Worm (Caenorhabditis elegans) whole organism, L3 larva: Measurements from ENCODE around the gene Y53F4B.24.
"Not testable (repeated sequence)": the region's sequence is repeated elsewhere in the genome, so short reads cannot be mapped to it uniquely, and the experiment has no call there.

ENCODE experiments used
- aly-2 ChIP-seq: fragments of 150-350 bp; optimal IDR thresholded peaks from 2 replicates; lab custom pipeline; 2014; ENCODE audit warnings: missing biosample characterization, missing genetic modification characterization
- ama-1 ChIP-seq: fragments of 150-350 bp; optimal IDR thresholded peaks from 2 replicates; lab custom pipeline; 2018
- daf-12 ChIP-seq: fragments of 150-350 bp; optimal IDR thresholded peaks from 2 replicates; lab custom pipeline; 2014; ENCODE audit warnings: missing biosample characterization, missing genetic modification reagents, missing genetic modification characterization
- fkh-10 ChIP-seq: sonication (generic microtip); optimal IDR thresholded peaks from 2 replicates; lab custom pipeline; 2017; ENCODE audit warnings: missing biosample characterization, missing genetic modification reagents, missing genetic modification characterization
- jun-1 ChIP-seq: fragments of 150-350 bp; optimal IDR thresholded peaks from 2 replicates; lab custom pipeline; 2014; ENCODE audit warnings: missing biosample characterization, missing genetic modification reagents, missing genetic modification characterization
- nhr-11 ChIP-seq: fragments of 150-350 bp; optimal IDR thresholded peaks from 2 replicates; lab custom pipeline; 2014; ENCODE audit warnings: missing biosample characterization, missing genetic modification characterization
- nhr-12 ChIP-seq: fragments of 150-350 bp; optimal IDR thresholded peaks from 2 replicates; lab custom pipeline; 2014; ENCODE audit warnings: missing biosample characterization, missing genetic modification characterization
- pqm-1 ChIP-seq: fragments of 150-350 bp; optimal IDR thresholded peaks from 2 replicates; lab custom pipeline; 2017; ENCODE audit warnings: missing biosample characterization, missing genetic modification characterization, inconsistent platforms
- zag-1 ChIP-seq: fragments of 150-350 bp; optimal IDR thresholded peaks from 2 replicates; lab custom pipeline; 2014; ENCODE audit warnings: missing biosample characterization, missing genetic modification characterization

DNA sequence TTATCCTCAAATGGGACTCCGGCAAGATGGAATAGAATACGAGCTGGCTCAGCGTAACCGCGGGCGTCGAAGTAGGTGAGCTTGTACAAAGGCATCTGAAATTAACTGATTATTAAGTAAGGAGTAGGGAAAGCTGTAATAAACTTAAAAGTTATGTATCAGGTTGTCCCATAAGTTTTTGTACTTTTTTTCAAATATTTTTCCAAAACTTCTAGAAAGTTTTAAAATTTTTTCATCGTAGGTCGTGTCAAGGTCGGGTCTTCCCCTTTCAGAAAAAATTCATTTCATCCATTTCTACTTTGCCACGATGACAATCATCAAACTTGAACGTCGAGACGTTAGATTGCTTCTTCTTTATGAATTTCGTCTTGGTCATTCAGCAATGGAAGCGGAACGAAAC lies 37.6 kb upstream of the Y53F4B.24 start, which contains the start of gene gst-39:
- not testable (repeated sequence) for TF ChIP-seq nhr-12 (tag; lab: Kevin White, UChicago); zag-1 (tag; lab: Kevin White, UChicago); fkh-10 (GFP tag; lab: Kevin White, UChicago); nhr-11 (tag; lab: Kevin White, UChicago); aly-2 (tag; lab: Kevin White, UChicago); pqm-1; daf-12 (tag; lab: Kevin White, UChicago); jun-1 (tag; lab: Kevin White, UChicago); ama-1 (lab: Kevin White, UChicago)
